Fruit fly (Drosophila melanogaster) whole organism, embryonic: ENCODE data around the gene Mdh2.
A peak's percentile ranks its signal among the peaks of the same experiment; 100 is the strongest.

Experiments used
- Asciz ChIP-seq: fragments of 200-800 bp; sonication (Bioruptor generic); optimal IDR thresholded peaks from 2 replicates; lab custom pipeline; 2017; ENCODE audit warnings: missing biosample characterization, mild to moderate bottlenecking, missing genetic modification characterization, missing genetic modification reagents
- BEAF-32 ChIP-seq: fragments of 200-800 bp; sonication (Bioruptor generic); optimal IDR thresholded peaks from 3 replicates; lab custom pipeline; 2017; ENCODE audit warnings: missing biosample characterization, missing genetic modification characterization, mild to moderate bottlenecking, moderate library complexity, missing genetic modification reagents
- Blimp-1 ChIP-seq: fragments of 200-800 bp; sonication (Bioruptor generic); optimal IDR thresholded peaks from 3 replicates; lab custom pipeline; 2018; ENCODE audit warnings: missing biosample characterization, missing genetic modification characterization, mild to moderate bottlenecking, moderate library complexity, missing genetic modification reagents
- BtbVII ChIP-seq: fragments of 200-800 bp; sonication (Bioruptor generic); optimal IDR thresholded peaks from 3 replicates; lab custom pipeline; 2017; ENCODE audit warnings: missing biosample characterization, mild to moderate bottlenecking, missing genetic modification characterization
- CG10274 ChIP-seq: fragments of 200-800 bp; sonication (Bioruptor generic); optimal IDR thresholded peaks from 3 replicates; lab custom pipeline; 2017; ENCODE audit warnings: missing biosample characterization, mild to moderate bottlenecking, missing genetic modification characterization
- CG10431 ChIP-seq: fragments of 200-800 bp; sonication (Bioruptor generic); optimal IDR thresholded peaks from 3 replicates; lab custom pipeline; 2018; ENCODE audit warnings: missing biosample characterization, mild to moderate bottlenecking, missing genetic modification characterization
- CG11504 ChIP-seq: fragments of 200-800 bp; sonication (Bioruptor generic); optimal IDR thresholded peaks from 3 replicates; lab custom pipeline; 2019; ENCODE audit warnings: missing biosample characterization, mild to moderate bottlenecking, missing genetic modification characterization, moderate library complexity
- CG11696 ChIP-seq: fragments of 200-800 bp; sonication (Bioruptor generic); IDR thresholded peaks from 2 replicates; pipeline ENCODE4 v1.3.6; 2022; ENCODE audit warnings: missing biosample characterization, missing genetic modification characterization
- CG12299 ChIP-seq: fragments of 200-800 bp; sonication (Bioruptor generic); optimal IDR thresholded peaks from 2 replicates; lab custom pipeline; 2018; ENCODE audit warnings: missing biosample characterization, mild to moderate bottlenecking, missing genetic modification characterization
- CG14667 ChIP-seq: fragments of 200-800 bp; sonication (Bioruptor generic); IDR thresholded peaks from 2 replicates; pipeline ENCODE4 v1.3.6; 2022; ENCODE audit warnings: missing biosample characterization, missing genetic modification characterization
- CG15011 ChIP-seq: fragments of 200-800 bp; sonication (Bioruptor generic); optimal IDR thresholded peaks from 3 replicates; lab custom pipeline; 2018; ENCODE audit warnings: missing biosample characterization, mild to moderate bottlenecking, missing genetic modification characterization
- CG1603 ChIP-seq: fragments of 200-800 bp; sonication (Bioruptor generic); optimal IDR thresholded peaks from 2 replicates; lab custom pipeline; 2019; ENCODE audit warnings: missing biosample characterization, mild to moderate bottlenecking, missing genetic modification characterization, moderate library complexity
- CG3065 ChIP-seq: fragments of 200-800 bp; sonication (Bioruptor generic); optimal IDR thresholded peaks from 2 replicates; lab custom pipeline; 2016; ENCODE audit warnings: missing biosample characterization, missing genetic modification characterization
- CG3281 ChIP-seq: fragments of 200-800 bp; sonication (Bioruptor generic); optimal IDR thresholded peaks from 3 replicates; lab custom pipeline; 2017; ENCODE audit warnings: missing biosample characterization, mild to moderate bottlenecking, missing genetic modification characterization
- CG3726 ChIP-seq: fragments of 200-800 bp; sonication (Bioruptor generic); IDR thresholded peaks from 3 replicates; pipeline ENCODE4, ENCODE4 v1.3.6; 2022; ENCODE audit warnings: missing biosample characterization, missing genetic modification characterization
- CG3838 ChIP-seq: fragments of 200-800 bp; sonication (Bioruptor generic); optimal IDR thresholded peaks from 3 replicates; lab custom pipeline; 2016; ENCODE audit warnings: missing biosample characterization, missing genetic modification characterization
- CG6683 ChIP-seq: fragments of 200-800 bp; sonication (Bioruptor generic); optimal IDR thresholded peaks from 2 replicates; lab custom pipeline; 2017; ENCODE audit warnings: missing biosample characterization, mild to moderate bottlenecking, missing genetic modification characterization, missing genetic modification reagents
- CG7372 ChIP-seq: fragments of 200-800 bp; sonication (Bioruptor generic); IDR thresholded peaks from 2 replicates; pipeline ENCODE4 v1.3.6; 2022; ENCODE audit warnings: missing biosample characterization, missing genetic modification characterization
- CTCF ChIP-seq: fragments of 200-800 bp; sonication (Bioruptor generic); optimal IDR thresholded peaks from 2 replicates; lab custom pipeline; 2017; ENCODE audit warnings: missing biosample characterization, mild to moderate bottlenecking, missing genetic modification characterization, moderate library complexity
- Chrac-16 ChIP-seq: fragments of 200-800 bp; sonication (Bioruptor generic); optimal IDR thresholded peaks from 3 replicates; lab custom pipeline; 2016; ENCODE audit warnings: missing biosample characterization, missing genetic modification characterization
- D ChIP-seq, 2 experiments: fragments of 200-800 bp in 1 of 2; fragments of >200 bp in 1 of 2; sonication (Bioruptor generic) in 1 of 2; optimal IDR thresholded peaks; 2 replicates in 1 of 2; 3 replicates in 1 of 2; lab custom pipeline; 2017; ENCODE audit warnings: mild to moderate bottlenecking in 1 of 2, missing biosample characterization in 1 of 2, missing genetic modification characterization in 1 of 2, missing genetic modification reagents in 1 of 2
- D19B ChIP-seq: fragments of 200-800 bp; sonication (Bioruptor generic); optimal IDR thresholded peaks from 2 replicates; lab custom pipeline; 2017; ENCODE audit warnings: missing biosample characterization, mild to moderate bottlenecking, missing genetic modification characterization
- Dip3 ChIP-seq: fragments of 200-800 bp; sonication (Bioruptor generic); optimal IDR thresholded peaks from 3 replicates; lab custom pipeline; 2016; ENCODE audit warnings: missing biosample characterization, missing genetic modification characterization
- E2f1 ChIP-seq: fragments of 200-800 bp; sonication (Bioruptor generic); IDR thresholded peaks from 2 replicates; pipeline ENCODE4 v1.3.6; 2022; ENCODE audit warnings: missing biosample characterization, missing genetic modification characterization
- Lim3 ChIP-seq: fragments of 200-800 bp; sonication (Bioruptor generic); IDR thresholded peaks from 2 replicates; pipeline ENCODE4 v1.3.6; 2022; ENCODE audit warnings: missing biosample characterization, missing genetic modification characterization
- Mrtf ChIP-seq: fragments of 200-800 bp; sonication (Bioruptor generic); IDR thresholded peaks from 3 replicates; pipeline ENCODE4 v1.3.6; 2022; ENCODE audit warnings: missing biosample characterization, missing genetic modification characterization
- Pdp1 ChIP-seq, 2 experiments: fragments of 200-800 bp; sonication (Bioruptor generic); optimal IDR thresholded peaks; 3 replicates each; lab custom pipeline; 2016; ENCODE audit warnings: missing biosample characterization in 2 of 2, missing genetic modification characterization in 2 of 2, mild to moderate bottlenecking in 1 of 2, moderate library complexity in 1 of 2
- Rx ChIP-seq: fragments of 200-800 bp; sonication (Bioruptor generic); IDR thresholded peaks from 2 replicates; pipeline ENCODE4 v1.3.6; 2022; ENCODE audit warnings: missing biosample characterization, missing genetic modification characterization
- Xbp1 ChIP-seq: fragments of 200-800 bp; sonication (Bioruptor generic); optimal IDR thresholded peaks from 3 replicates; lab custom pipeline; 2016; ENCODE audit warnings: missing biosample characterization, mild to moderate bottlenecking, missing genetic modification characterization
- cas ChIP-seq: fragments of 200-800 bp; sonication (Bioruptor generic); IDR thresholded peaks from 2 replicates; pipeline ENCODE4 v1.3.6; 2022; ENCODE audit warnings: missing biosample characterization, missing genetic modification characterization
- chm ChIP-seq: fragments of 200-800 bp; sonication (Bioruptor generic); IDR thresholded peaks from 2 replicates; pipeline ENCODE4 v1.3.6; 2022; ENCODE audit warnings: missing biosample characterization, missing genetic modification characterization
- disco-r ChIP-seq: fragments of 200-800 bp; sonication (Bioruptor generic); optimal IDR thresholded peaks from 2 replicates; lab custom pipeline; 2016; ENCODE audit warnings: missing biosample characterization, missing genetic modification characterization
- dm ChIP-seq: fragments of 200-800 bp; sonication (Bioruptor generic); optimal IDR thresholded peaks from 3 replicates; lab custom pipeline; 2016; ENCODE audit warnings: missing biosample characterization, missing genetic modification characterization
- emc ChIP-seq: fragments of 200-800 bp; sonication (Bioruptor generic); optimal IDR thresholded peaks from 2 replicates; lab custom pipeline; 2016; ENCODE audit warnings: missing biosample characterization, missing genetic modification characterization
- en ChIP-seq: fragments of 200-800 bp; sonication (Bioruptor generic); optimal IDR thresholded peaks from 2 replicates; lab custom pipeline; 2016; ENCODE audit warnings: missing biosample characterization, missing genetic modification characterization
- eve ChIP-seq, 2 experiments: fragments of >200 bp; optimal IDR thresholded peaks; 2 replicates each; lab custom pipeline; 2017; ENCODE audit warnings: missing biosample characterization in 2 of 2, missing genetic modification characterization in 2 of 2
- fd102C ChIP-seq: fragments of 200-800 bp; sonication (Bioruptor generic); optimal IDR thresholded peaks from 2 replicates; lab custom pipeline; 2018; ENCODE audit warnings: missing biosample characterization, mild to moderate bottlenecking, missing genetic modification characterization, moderate library complexity
- gem ChIP-seq: fragments of 200-800 bp; sonication (Bioruptor generic); optimal IDR thresholded peaks from 2 replicates; lab custom pipeline; 2019; ENCODE audit warnings: missing biosample characterization, mild to moderate bottlenecking, missing genetic modification characterization, moderate library complexity
- gfzf ChIP-seq: fragments of 200-800 bp; sonication (Bioruptor generic); optimal IDR thresholded peaks from 2 replicates; lab custom pipeline; 2016; ENCODE audit warnings: missing biosample characterization, mild to moderate bottlenecking, missing genetic modification characterization, moderate library complexity
- jigr1 ChIP-seq: fragments of 200-800 bp; sonication (Bioruptor generic); IDR thresholded peaks from 3 replicates; pipeline ENCODE4 v1.3.6; 2022; ENCODE audit warnings: missing biosample characterization, missing genetic modification characterization
- lab ChIP-seq: fragments of 200-800 bp; sonication (Bioruptor generic); optimal IDR thresholded peaks from 3 replicates; lab custom pipeline; 2017; ENCODE audit warnings: missing biosample characterization, missing genetic modification characterization, mild to moderate bottlenecking, moderate library complexity, missing genetic modification reagents
- nmo ChIP-seq: fragments of 200-800 bp; sonication (Bioruptor generic); optimal IDR thresholded peaks from 2 replicates; lab custom pipeline; 2018; ENCODE audit warnings: missing biosample characterization, mild to moderate bottlenecking, missing genetic modification characterization, moderate library complexity
- org-1 ChIP-seq: fragments of 200-800 bp; sonication (Bioruptor generic); optimal IDR thresholded peaks from 2 replicates; lab custom pipeline; 2017; ENCODE audit warnings: missing biosample characterization, missing genetic modification characterization
- pnt ChIP-seq: fragments of 200-800 bp; sonication (Bioruptor generic); optimal IDR thresholded peaks from 3 replicates; lab custom pipeline; 2016; ENCODE audit warnings: missing biosample characterization, missing genetic modification characterization
- pros ChIP-seq: fragments of 200-800 bp; sonication (Bioruptor generic); optimal IDR thresholded peaks from 3 replicates; lab custom pipeline; 2019; ENCODE audit warnings: missing biosample characterization, mild to moderate bottlenecking, missing genetic modification characterization, moderate library complexity
- pzg ChIP-seq: fragments of 200-800 bp; sonication (Bioruptor generic); optimal IDR thresholded peaks from 3 replicates; lab custom pipeline; 2018; ENCODE audit warnings: missing biosample characterization, mild to moderate bottlenecking, missing genetic modification characterization, moderate library complexity
- rib ChIP-seq: fragments of 200-800 bp; sonication (Bioruptor generic); IDR thresholded peaks from 2 replicates; pipeline ENCODE4 v1.3.6; 2022; ENCODE audit warnings: missing biosample characterization, missing genetic modification characterization
- sens-2 ChIP-seq: fragments of 200-800 bp; sonication (Bioruptor generic); IDR thresholded peaks from 2 replicates; pipeline ENCODE4 v1.3.6; 2022; ENCODE audit warnings: missing biosample characterization, missing genetic modification characterization
- sim ChIP-seq: fragments of 200-800 bp; sonication (Bioruptor generic); IDR thresholded peaks from 2 replicates; pipeline ENCODE4 v1.3.6; 2022; ENCODE audit warnings: missing biosample characterization, missing genetic modification characterization
- ttk ChIP-seq: fragments of 200-800 bp; sonication (Bioruptor generic); IDR thresholded peaks from 2 replicates; pipeline ENCODE4 v2.1.2; 2022; ENCODE audit warnings: missing biosample characterization, missing genetic modification characterization
- usp ChIP-seq: fragments of >200 bp; optimal IDR thresholded peaks from 2 replicates; lab custom pipeline; 2017; ENCODE audit warnings: missing biosample characterization, missing genetic modification characterization
- vvl ChIP-seq: fragments of 200-800 bp; sonication (Bioruptor generic); IDR thresholded peaks from 2 replicates; pipeline ENCODE4 v1.3.6; 2022; ENCODE audit warnings: missing biosample characterization, missing genetic modification characterization

Mdh2 gene

dm6 chr3R:18185385-18185784 lies 40.8 kb upstream of the Mdh2 start, which contains the start of the genes Arp5 and CG7208 (continued):
- peak; percentile 66 for TF ChIP-seq CG7372 (GFP tag; lab: Robert Waterston, UW)
- TF ChIP-seq BtbVII (GFP tag; lab: Kevin White, UChicago) = no peak
- no peak for TF ChIP-seq pros (GFP tag; lab: Kevin White, UChicago)
- no peak for TF ChIP-seq CG10274
- no peak for TF ChIP-seq CG11696
- peak; percentile 6 for TF ChIP-seq CTCF (GFP tag; lab: Kevin White, UChicago)
- peak; percentile 0 for TF ChIP-seq en (GFP tag; lab: Kevin White, UChicago)
- TF ChIP-seq Mrtf = no peak
- TF ChIP-seq D19B (GFP tag; lab: Kevin White, UChicago) = peak; percentile 42
- TF ChIP-seq CG12299 (tag; lab: Kevin White, UChicago) = peak; percentile 55
- peak; percentile 77 for TF ChIP-seq Blimp-1 (GFP tag; lab: Kevin White, UChicago)
- TF ChIP-seq D (optimal IDR thresholded peaks at IDR 0.05; lab: Kevin White, UChicago) = no peak
- TF ChIP-seq D (GFP tag; optimal IDR thresholded peaks at IDR 0.05; lab: Kevin White, UChicago) = no peak
- TF ChIP-seq CG3281 (GFP tag; lab: Kevin White, UChicago) = peak; percentile 73
- peak; percentile 57 for TF ChIP-seq vvl
- peak; percentile 41 for TF ChIP-seq BEAF-32 (GFP tag; lab: Kevin White, UChicago)
- TF ChIP-seq CG10431 = no peak
- TF ChIP-seq dm (GFP tag; lab: Kevin White, UChicago) = peak; percentile 5
- no peak for TF ChIP-seq sens-2 (GFP tag; lab: Robert Waterston, UW)
- TF ChIP-seq Asciz = no peak
- no peak for TF ChIP-seq sim (GFP tag; lab: Robert Waterston, UW)
- TF ChIP-seq CG15011 (GFP tag; lab: Kevin White, UChicago) = no peak
- TF ChIP-seq fd102C (GFP tag; lab: Kevin White, UChicago) = no peak
- no peak for TF ChIP-seq Lim3 (GFP tag; lab: Robert Waterston, UW)
- TF ChIP-seq pzg = peak; percentile 51
- TF ChIP-seq CG3726 (GFP tag; lab: Robert Waterston, UW) = no peak
- no peak for TF ChIP-seq CG3065 (GFP tag; lab: Kevin White, UChicago)
- TF ChIP-seq E2f1 (GFP tag; lab: Robert Waterston, UW) = 0 out of 2 replicates have a peak, but pooled peaks have one; percentile 30
- no peak; the same call in 1 of the 2 replicates for TF ChIP-seq CG14667 (GFP tag; lab: Robert Waterston, UW)
- TF ChIP-seq jigr1 (GFP tag; lab: Robert Waterston, UW) = no peak
- peak; percentile 39 for TF ChIP-seq gfzf (GFP tag; lab: Kevin White, UChicago)
- TF ChIP-seq pnt (GFP tag; lab: Kevin White, UChicago) = peak; percentile 18
- peak; percentile 11 for TF ChIP-seq disco-r (GFP tag; lab: Kevin White, UChicago)
- peak; percentile 25 for TF ChIP-seq CG3838 (GFP tag; lab: Kevin White, UChicago)
- TF ChIP-seq usp (GFP tag; lab: Kevin White, UChicago) = no peak
- TF ChIP-seq lab (GFP tag; lab: Kevin White, UChicago) = no peak
- TF ChIP-seq ttk (GFP tag; lab: Robert Waterston, UW) = no peak
- peak; percentile 66 to 98 for TF ChIP-seq Pdp1 (GFP tag; optimal IDR thresholded peaks at IDR 0.05; lab: Kevin White, UChicago)
- TF ChIP-seq CG1603 (tag; lab: Kevin White, UChicago) = no peak
- no peak for TF ChIP-seq CG11504 (tag; lab: Kevin White, UChicago)
- no peak for TF ChIP-seq Rx (GFP tag; lab: Robert Waterston, UW)
- TF ChIP-seq gem = no peak
- no peak for TF ChIP-seq org-1 (GFP tag; lab: Kevin White, UChicago)
- TF ChIP-seq Xbp1 (GFP tag; lab: Kevin White, UChicago) = peak; percentile 78
- TF ChIP-seq Dip3 (GFP tag; lab: Kevin White, UChicago) = peak; percentile 70
- TF ChIP-seq emc (GFP tag; lab: Kevin White, UChicago) = no peak
- peak; percentile 78 for TF ChIP-seq Chrac-16 (GFP tag; lab: Kevin White, UChicago)
- TF ChIP-seq rib = no peak
- no peak for TF ChIP-seq eve (GFP tag; optimal IDR thresholded peaks at IDR 0.05; lab: Kevin White, UChicago)
- TF ChIP-seq chm (GFP tag; lab: Robert Waterston, UW) = no peak
- TF ChIP-seq CG6683 (GFP tag; lab: Kevin White, UChicago) = peak; percentile 39
- peak; percentile 83 for TF ChIP-seq nmo (GFP tag; lab: Kevin White, UChicago)
- 0 out of 2 replicates have a peak, but pooled peaks have one; percentile 36 for TF ChIP-seq cas
